Fruit fly (Drosophila melanogaster) whole organism, embryonic: ENCODE measurements around the gene CG9426.
A peak's percentile ranks its signal among the peaks of the same experiment; 100 is the strongest.

ENCODE experiments used
- Antp ChIP-seq: fragments of 200-800 bp; sonication (Bioruptor generic); optimal IDR thresholded peaks from 3 replicates; lab custom pipeline; 2016; ENCODE audit warnings: missing biosample characterization, missing genetic modification characterization
- Atf3 ChIP-seq: fragments of 200-800 bp; sonication (Bioruptor generic); optimal IDR thresholded peaks from 3 replicates; lab custom pipeline; 2016; ENCODE audit warnings: missing biosample characterization, missing genetic modification characterization
- B-H1 ChIP-seq: fragments of 200-800 bp; sonication (Bioruptor generic); IDR thresholded peaks from 3 replicates; pipeline ENCODE4 v1.3.6; 2022; ENCODE audit warnings: missing biosample characterization, missing genetic modification characterization
- B-H2 ChIP-seq: fragments of 200-800 bp; sonication (Bioruptor generic); optimal IDR thresholded peaks from 2 replicates; lab custom pipeline; 2018; ENCODE audit warnings: missing biosample characterization, mild to moderate bottlenecking, missing genetic modification characterization
- BEAF-32 ChIP-seq: fragments of 200-800 bp; sonication (Bioruptor generic); optimal IDR thresholded peaks from 3 replicates; lab custom pipeline; 2017; ENCODE audit warnings: missing biosample characterization, missing genetic modification characterization, mild to moderate bottlenecking, moderate library complexity, missing genetic modification reagents
- CG10366 ChIP-seq: fragments of 200-800 bp; sonication (Bioruptor generic); IDR thresholded peaks from 2 replicates; pipeline ENCODE4 v1.3.6; 2022; ENCODE audit warnings: missing biosample characterization, missing genetic modification characterization
- CG10654 ChIP-seq: fragments of 200-800 bp; sonication (Bioruptor generic); optimal IDR thresholded peaks from 2 replicates; lab custom pipeline; 2016; ENCODE audit warnings: missing biosample characterization, missing genetic modification characterization
- CG12155 ChIP-seq: fragments of 200-800 bp; sonication (Bioruptor generic); optimal IDR thresholded peaks from 3 replicates; lab custom pipeline; 2016; ENCODE audit warnings: missing biosample characterization, missing genetic modification characterization
- CG12391 ChIP-seq: fragments of 200-800 bp; sonication (Bioruptor generic); optimal IDR thresholded peaks from 3 replicates; lab custom pipeline; 2018; ENCODE audit warnings: missing biosample characterization, mild to moderate bottlenecking, missing genetic modification characterization, moderate library complexity
- CG12744 ChIP-seq: fragments of 200-800 bp; sonication (Bioruptor generic); optimal IDR thresholded peaks from 2 replicates; lab custom pipeline; 2016; ENCODE audit warnings: missing biosample characterization, missing genetic modification characterization
- CG1603 ChIP-seq: fragments of 200-800 bp; sonication (Bioruptor generic); optimal IDR thresholded peaks from 2 replicates; lab custom pipeline; 2019; ENCODE audit warnings: missing biosample characterization, mild to moderate bottlenecking, missing genetic modification characterization, moderate library complexity
- CG17612 ChIP-seq: fragments of 200-800 bp; sonication (Bioruptor generic); IDR thresholded peaks from 2 replicates; pipeline ENCODE4 v1.3.6; 2022; ENCODE audit warnings: missing biosample characterization, missing genetic modification characterization
- CG17802 ChIP-seq: fragments of 200-800 bp; sonication (Bioruptor generic); optimal IDR thresholded peaks from 2 replicates; lab custom pipeline; 2018; ENCODE audit warnings: missing biosample characterization, mild to moderate bottlenecking, missing genetic modification characterization, moderate library complexity
- CG18011 ChIP-seq: fragments of 200-800 bp; sonication (Bioruptor generic); optimal IDR thresholded peaks from 2 replicates; lab custom pipeline; 2017; ENCODE audit warnings: missing biosample characterization, missing genetic modification characterization, mild to moderate bottlenecking, moderate library complexity, missing genotype
- CG18599 ChIP-seq: fragments of 200-800 bp; sonication (Bioruptor generic); optimal IDR thresholded peaks from 3 replicates; lab custom pipeline; 2017; ENCODE audit warnings: missing biosample characterization, missing genetic modification characterization, mild to moderate bottlenecking, moderate library complexity, missing genetic modification reagents
- CG2202 ChIP-seq: fragments of 200-800 bp; sonication (Bioruptor generic); optimal IDR thresholded peaks from 2 replicates; lab custom pipeline; 2018; ENCODE audit warnings: missing biosample characterization, mild to moderate bottlenecking, missing genetic modification characterization
- CG30020 ChIP-seq: fragments of 200-800 bp; optimal IDR thresholded peaks from 2 replicates; lab custom pipeline; 2019; ENCODE audit warnings: missing biosample characterization, mild to moderate bottlenecking, missing genetic modification characterization, moderate library complexity
- CG3407 ChIP-seq: fragments of 200-800 bp; sonication (Bioruptor generic); optimal IDR thresholded peaks from 2 replicates; lab custom pipeline; 2018; ENCODE audit warnings: missing biosample characterization, mild to moderate bottlenecking, missing genetic modification characterization
- CG4404 ChIP-seq: fragments of 200-800 bp; sonication (Bioruptor generic); IDR thresholded peaks from 2 replicates; pipeline ENCODE4 v1.3.6; 2022; ENCODE audit warnings: missing biosample characterization, missing genetic modification characterization
- CG4820 ChIP-seq: fragments of 200-800 bp; sonication (Bioruptor generic); optimal IDR thresholded peaks from 3 replicates; lab custom pipeline; 2016; ENCODE audit warnings: missing biosample characterization, missing genetic modification characterization
- CG8089 ChIP-seq: fragments of 200-800 bp; sonication (Bioruptor generic); optimal IDR thresholded peaks from 3 replicates; lab custom pipeline; 2016; ENCODE audit warnings: missing biosample characterization, missing genetic modification characterization
- CG9437 ChIP-seq: fragments of 200-800 bp; sonication (Bioruptor generic); optimal IDR thresholded peaks from 2 replicates; lab custom pipeline; 2018; ENCODE audit warnings: missing biosample characterization, mild to moderate bottlenecking, missing genetic modification characterization
- Dad ChIP-seq: fragments of 200-800 bp; sonication (Bioruptor generic); optimal IDR thresholded peaks from 3 replicates; lab custom pipeline; 2016; ENCODE audit warnings: missing biosample characterization, missing genetic modification characterization
- Dbx ChIP-seq: fragments of 200-800 bp; sonication (Bioruptor generic); IDR thresholded peaks from 3 replicates; pipeline ENCODE4 v1.3.6; 2022; ENCODE audit warnings: missing biosample characterization, missing genetic modification characterization
- Doc3 ChIP-seq: fragments of 200-800 bp; sonication (Bioruptor generic); IDR thresholded peaks from 3 replicates; pipeline ENCODE4 v1.3.6; 2022; ENCODE audit warnings: missing biosample characterization, missing genetic modification characterization; ENCODE audit not compliant: partially characterized antibody
- Hr39 ChIP-seq: fragments of >200 bp; optimal IDR thresholded peaks from 2 replicates; lab custom pipeline; 2017
- NFAT ChIP-seq: fragments of 200-800 bp; sonication (Bioruptor generic); IDR thresholded peaks from 2 replicates; pipeline ENCODE4 v1.3.6; 2022; ENCODE audit warnings: missing biosample characterization, missing genetic modification characterization
- Oli ChIP-seq: fragments of 200-800 bp; sonication (Bioruptor generic); optimal IDR thresholded peaks from 2 replicates; lab custom pipeline; 2018; ENCODE audit warnings: missing biosample characterization, mild to moderate bottlenecking, missing genetic modification characterization, moderate library complexity
- Side ChIP-seq: fragments of 200-800 bp; sonication (Bioruptor generic); optimal IDR thresholded peaks from 2 replicates; lab custom pipeline; 2016; ENCODE audit warnings: missing biosample characterization, missing genetic modification characterization
- Sin3A ChIP-seq: fragments of >200 bp; optimal IDR thresholded peaks from 2 replicates; lab custom pipeline; 2018
- Six4 ChIP-seq: fragments of 200-800 bp; sonication (Bioruptor generic); optimal IDR thresholded peaks from 2 replicates; lab custom pipeline; 2016; ENCODE audit warnings: missing biosample characterization, missing genetic modification characterization
- Sry-β ChIP-seq: fragments of 200-800 bp; sonication (Bioruptor generic); optimal IDR thresholded peaks from 2 replicates; lab custom pipeline; 2018; ENCODE audit warnings: missing biosample characterization, mild to moderate bottlenecking, missing genetic modification characterization, moderate library complexity
- YL-1 ChIP-seq: fragments of 200-800 bp; sonication (Bioruptor generic); optimal IDR thresholded peaks from 3 replicates; lab custom pipeline; 2017; ENCODE audit warnings: missing biosample characterization, mild to moderate bottlenecking, missing genetic modification characterization
- ase ChIP-seq: fragments of 200-800 bp; sonication (Bioruptor generic); IDR thresholded peaks from 3 replicates; pipeline ENCODE4 v1.3.6; 2022; ENCODE audit warnings: missing biosample characterization, missing genetic modification characterization
- bbx ChIP-seq: fragments of 200-800 bp; sonication (Bioruptor generic); IDR thresholded peaks from 2 replicates; pipeline ENCODE4 v1.3.6; 2022; ENCODE audit warnings: missing biosample characterization, missing genetic modification characterization; ENCODE audit not compliant: partially characterized antibody
- chif ChIP-seq, 2 experiments: fragments of 200-800 bp; sonication (Bioruptor generic); optimal IDR thresholded peaks; 3 replicates each; lab custom pipeline; 2016; ENCODE audit warnings: missing biosample characterization in 2 of 2, missing genetic modification characterization in 2 of 2
- eve ChIP-seq, 2 experiments: fragments of >200 bp; optimal IDR thresholded peaks; 2 replicates each; lab custom pipeline; 2017; ENCODE audit warnings: missing biosample characterization in 2 of 2, missing genetic modification characterization in 2 of 2
- eyg ChIP-seq: fragments of 200-800 bp; sonication (Bioruptor generic); optimal IDR thresholded peaks from 3 replicates; lab custom pipeline; 2016; ENCODE audit warnings: missing biosample characterization, missing genetic modification characterization
- fd102C ChIP-seq: fragments of 200-800 bp; sonication (Bioruptor generic); optimal IDR thresholded peaks from 2 replicates; lab custom pipeline; 2018; ENCODE audit warnings: missing biosample characterization, mild to moderate bottlenecking, missing genetic modification characterization, moderate library complexity
- fd3F ChIP-seq: fragments of 200-800 bp; sonication (Bioruptor generic); optimal IDR thresholded peaks from 2 replicates; lab custom pipeline; 2018; ENCODE audit warnings: missing biosample characterization, mild to moderate bottlenecking, missing genetic modification characterization, moderate library complexity
- fd96Cb ChIP-seq: fragments of 200-800 bp; sonication (Bioruptor generic); optimal IDR thresholded peaks from 2 replicates; lab custom pipeline; 2018; ENCODE audit warnings: missing biosample characterization, mild to moderate bottlenecking, missing genetic modification characterization, moderate library complexity
- gsb-n ChIP-seq: fragments of 200-800 bp; sonication (Bioruptor generic); optimal IDR thresholded peaks from 3 replicates; lab custom pipeline; 2018; ENCODE audit warnings: missing biosample characterization, mild to moderate bottlenecking, missing genetic modification characterization
- ham ChIP-seq: fragments of 200-800 bp; sonication (Bioruptor generic); IDR thresholded peaks from 2 replicates; pipeline ENCODE4 v1.3.6; 2022; ENCODE audit warnings: missing biosample characterization, missing genetic modification characterization
- hb ChIP-seq: fragments of 200-800 bp; sonication (Bioruptor generic); IDR thresholded peaks from 3 replicates; pipeline ENCODE4 v1.3.6; 2022; ENCODE audit warnings: missing biosample characterization, missing genetic modification characterization; ENCODE audit not compliant: partially characterized antibody
- luna ChIP-seq: fragments of 200-800 bp; sonication (Bioruptor generic); optimal IDR thresholded peaks from 2 replicates; lab custom pipeline; 2016; ENCODE audit warnings: missing biosample characterization, missing genetic modification characterization
- org-1 ChIP-seq: fragments of 200-800 bp; sonication (Bioruptor generic); optimal IDR thresholded peaks from 2 replicates; lab custom pipeline; 2017; ENCODE audit warnings: missing biosample characterization, missing genetic modification characterization
- pb ChIP-seq: fragments of 200-800 bp; sonication (Bioruptor generic); optimal IDR thresholded peaks from 3 replicates; lab custom pipeline; 2016; ENCODE audit warnings: missing biosample characterization, missing genetic modification characterization
- phol ChIP-seq: fragments of 200-800 bp; sonication (Bioruptor generic); optimal IDR thresholded peaks from 3 replicates; lab custom pipeline; 2018; ENCODE audit warnings: missing biosample characterization, mild to moderate bottlenecking, missing genetic modification characterization, moderate library complexity
- salm ChIP-seq: fragments of 200-800 bp; sonication (Bioruptor generic); optimal IDR thresholded peaks from 2 replicates; lab custom pipeline; 2018; ENCODE audit warnings: missing biosample characterization, mild to moderate bottlenecking, missing genetic modification characterization
- sqz ChIP-seq: fragments of 200-800 bp; sonication (Bioruptor generic); optimal IDR thresholded peaks from 3 replicates; lab custom pipeline; 2018; ENCODE audit warnings: missing biosample characterization, mild to moderate bottlenecking, missing genetic modification characterization
- zen ChIP-seq: fragments of 200-800 bp; sonication (Bioruptor generic); optimal IDR thresholded peaks from 3 replicates; lab custom pipeline; 2018; ENCODE audit warnings: missing biosample characterization, mild to moderate bottlenecking, missing genetic modification characterization, moderate library complexity
- zfh2 ChIP-seq: fragments of 200-800 bp; sonication (Bioruptor generic); optimal IDR thresholded peaks from 2 replicates; lab custom pipeline; 2016; ENCODE audit warnings: missing biosample characterization, missing genetic modification characterization

CG9426 gene

DNA sequence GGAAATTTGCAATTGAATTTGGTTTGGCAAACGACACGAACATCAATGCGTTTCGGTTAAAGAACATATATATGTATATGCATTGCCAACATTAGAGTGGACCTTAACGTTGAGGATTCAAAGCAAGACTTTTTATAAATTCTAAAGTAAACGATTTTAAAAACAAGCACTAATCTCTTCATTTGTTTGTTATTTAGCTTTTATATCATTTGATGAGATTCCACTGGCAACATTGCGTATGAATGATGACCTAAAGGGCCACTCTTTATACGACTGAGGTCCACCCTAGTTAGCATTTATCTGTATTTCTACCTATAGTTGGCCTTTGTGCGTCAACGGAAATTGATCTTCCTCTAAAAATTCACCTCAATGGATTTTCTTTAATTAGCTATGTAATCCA is 39.0 kb upstream of the CG9426 start (continued):
- TF ChIP-seq CG3407 (GFP tag; lab: Kevin White, UChicago) (no peak), ase (no peak), eve (GFP tag; optimal IDR thresholded peaks at IDR 0.05; lab: Kevin White, UChicago) (peak in 1 of 2 experiments; percentile 40), fd102C (GFP tag; lab: Kevin White, UChicago) (no peak), CG9437 (GFP tag; lab: Kevin White, UChicago) (no peak), CG18599 (peak; percentile 20), zfh2 (peak; percentile 9), hb (GFP tag; lab: Robert Waterston, UW) (no peak), eyg (GFP tag; lab: Kevin White, UChicago) (no peak), fd96Cb (tag; lab: Kevin White, UChicago) (peak; percentile 19), CG17802 (tag; lab: Kevin White, UChicago) (no peak), luna (no peak), ham (GFP tag; lab: Robert Waterston, UW) (no peak), chif (GFP tag; optimal IDR thresholded peaks at IDR 0.05; lab: Kevin White, UChicago) (no peak), org-1 (GFP tag; lab: Kevin White, UChicago) (no peak), CG10654 (GFP tag; lab: Kevin White, UChicago) (no peak), CG17612 (no peak), CG12155 (GFP tag; lab: Kevin White, UChicago) (no peak), sqz (GFP tag; lab: Kevin White, UChicago) (no peak), bbx (GFP tag; lab: Robert Waterston, UW) (no peak), CG4820 (GFP tag; lab: Kevin White, UChicago) (no peak), gsb-n (tag; lab: Kevin White, UChicago) (no peak), CG1603 (tag; lab: Kevin White, UChicago) (peak; percentile 32), Hr39 (no peak), B-H1 (GFP tag; lab: Robert Waterston, UW) (0 out of 3 replicates have a peak, but pooled peaks have one; percentile 18), NFAT (no peak), Side (GFP tag; lab: Kevin White, UChicago) (no peak), Sry-β (GFP tag; lab: Kevin White, UChicago) (no peak), fd3F (no peak), CG12744 (GFP tag; lab: Kevin White, UChicago) (no peak), CG2202 (tag; lab: Kevin White, UChicago) (no peak), Antp (GFP tag; lab: Kevin White, UChicago) (no peak), CG10366 (no peak; the same call in 1 of the 2 replicates), CG18011 (GFP tag; lab: Kevin White, UChicago) (no peak), B-H2 (GFP tag; lab: Kevin White, UChicago) (no peak), CG30020 (tag; lab: Kevin White, UChicago) (no peak), zen (tag; lab: Kevin White, UChicago) (no peak), Dad (GFP tag; lab: Kevin White, UChicago) (peak; percentile 6), CG4404 (GFP tag; lab: Robert Waterston, UW) (no peak), CG8089 (GFP tag; lab: Kevin White, UChicago) (no peak), BEAF-32 (GFP tag; lab: Kevin White, UChicago) (no peak), Atf3 (GFP tag; lab: Kevin White, UChicago) (no peak), Oli (tag; lab: Kevin White, UChicago) (peak; percentile 34), Doc3 (no peak), YL-1 (no peak), CG12391 (no peak), salm (tag; lab: Kevin White, UChicago) (no peak), Dbx (GFP tag; lab: Robert Waterston, UW) (no peak), Sin3A (lab: Kevin White, UChicago) (no peak), pb (GFP tag; lab: Kevin White, UChicago) (no peak), Six4 (GFP tag; lab: Kevin White, UChicago) (no peak), phol (tag; lab: Kevin White, UChicago) (no peak)
